Worm (Caenorhabditis elegans): ENCODE data around the gene pipp-4P.

pipp-4P gene

ce11 chrIII:2804461-2804860 lies 14.6 kb upstream of the pipp-4P start (continued):
- no peak for TF ChIP-seq nhr-28 (tag; optimal IDR thresholded peaks at IDR 0.05)
- TF ChIP-seq fkh-4 (tag; optimal IDR thresholded peaks at IDR 0.05; ENCODE audit: borderline replicate concordance): no peak
- no peak for TF ChIP-seq ceh-8 (GFP tag; optimal IDR thresholded peaks at IDR 0.05)
- peak; percentile 36; the same call in 1 of the 2 replicates for TF ChIP-seq grh-1 (GFP tag; IDR thresholded peaks at IDR 0.05)
- peak; percentile 46 for TF ChIP-seq xbp-1 (tag; optimal IDR thresholded peaks at IDR 0.05)
- no peak for TF ChIP-seq aly-2 (tag; optimal IDR thresholded peaks at IDR 0.05)
- no peak for TF ChIP-seq nhr-77 (tag; optimal IDR thresholded peaks at IDR 0.05)
- TF ChIP-seq fkh-8 (tag; optimal IDR thresholded peaks at IDR 0.05): no peak
- TF ChIP-seq egl-13 (tag; optimal IDR thresholded peaks at IDR 0.05): no peak
- TF ChIP-seq zag-1 (tag; optimal IDR thresholded peaks at IDR 0.05): no peak
- peak; percentile 90 for TF ChIP-seq lin-14 (GFP tag; optimal IDR thresholded peaks at IDR 0.05)
- peak; percentile 45 for TF ChIP-seq unc-130 (tag; optimal IDR thresholded peaks at IDR 0.05)
- TF ChIP-seq pax-3 (tag; optimal IDR thresholded peaks at IDR 0.05): no peak
- no peak for TF ChIP-seq sptf-1 (tag; optimal IDR thresholded peaks at IDR 0.05)
- TF ChIP-seq hlh-4 (tag; optimal IDR thresholded peaks at IDR 0.05): no peak
- peak; percentile 48 for TF ChIP-seq tbx-2 (tag; optimal IDR thresholded peaks at IDR 0.05)
- TF ChIP-seq nhr-12 (tag; optimal IDR thresholded peaks at IDR 0.05): no peak
- no peak for TF ChIP-seq ztf-11 (tag; optimal IDR thresholded peaks at IDR 0.05)
- TF ChIP-seq lin-15B (tag; optimal IDR thresholded peaks at IDR 0.05): no peak
- peak; percentile 19 for TF ChIP-seq irx-1 (tag; optimal IDR thresholded peaks at IDR 0.05)

DNA sequence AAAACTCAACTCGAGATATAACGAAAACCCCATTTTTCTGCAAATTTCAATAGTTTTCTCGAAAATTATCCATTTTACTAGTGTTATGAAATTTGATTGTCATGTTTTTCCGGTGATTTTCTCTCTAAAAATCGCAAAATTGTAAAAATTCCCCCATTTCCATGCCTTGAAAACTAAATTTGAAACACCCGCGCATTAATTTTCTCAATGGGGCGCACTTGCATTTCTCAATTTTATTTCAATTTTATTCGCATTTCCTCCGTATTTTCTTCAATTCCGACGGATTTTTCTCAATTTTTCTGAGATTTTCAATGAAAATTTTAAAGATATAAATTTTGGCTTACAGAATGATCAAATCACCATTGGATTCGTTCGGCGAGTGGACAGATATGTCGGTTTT lies 14.0 kb upstream of the pipp-4P start, which contains the start of gene Y71H2AM.3:
Gene Y71H2AM.3, plus strand, starts transcription at position 347 of the 400 bp plus-strand sequence.
- no peak for TF ChIP-seq nhr-11 (tag; optimal IDR thresholded peaks at IDR 0.05)
- peak in 2 of 3 experiments; percentile 25 to 67 for TF ChIP-seq ceh-82 (tag; optimal IDR thresholded peaks at IDR 0.05)
- peak in 1 of 6 experiments; percentile 37 for TF ChIP-seq elt-3 (tag; optimal IDR thresholded peaks at IDR 0.05)
- peak; percentile 35 for TF ChIP-seq tbx-2 (tag; optimal IDR thresholded peaks at IDR 0.05)
- TF ChIP-seq nhr-19 (GFP tag; conservative IDR thresholded peaks at IDR 0.05): peak; percentile 51
- no peak for TF ChIP-seq ceh-8 (GFP tag; optimal IDR thresholded peaks at IDR 0.05)
- TF ChIP-seq pag-3 (tag; optimal IDR thresholded peaks at IDR 0.05; ENCODE audit: borderline replicate concordance, insufficient read depth): no peak
- TF ChIP-seq C04F5.9 (tag; optimal IDR thresholded peaks at IDR 0.05): peak; percentile 40
- TF ChIP-seq lin-13 (GFP tag; optimal IDR thresholded peaks at IDR 0.05): peak; percentile 23
- TF ChIP-seq nhr-20 (tag; optimal IDR thresholded peaks at IDR 0.05): peak; percentile 27
- peak; percentile 37 for TF ChIP-seq F16B12.6 (tag; optimal IDR thresholded peaks at IDR 0.05)
- no peak for TF ChIP-seq ztf-11 (tag; optimal IDR thresholded peaks at IDR 0.05)
- TF ChIP-seq mab-9 (GFP tag; IDR thresholded peaks at IDR 0.05): no peak
- no peak for TF ChIP-seq lin-39 (tag; optimal IDR thresholded peaks at IDR 0.05)
- TF ChIP-seq mdl-1 (tag; optimal IDR thresholded peaks at IDR 0.05): no peak
- no peak for TF ChIP-seq irx-1 (tag; optimal IDR thresholded peaks at IDR 0.05)
- TF ChIP-seq xbp-1 (tag; optimal IDR thresholded peaks at IDR 0.05): peak; percentile 52
- peak; percentile 62 for TF ChIP-seq dsc-1 (tag; optimal IDR thresholded peaks at IDR 0.05)
- peak; percentile 23 for TF ChIP-seq unc-86 (tag; optimal IDR thresholded peaks at IDR 0.05)
- TF ChIP-seq Y116A8C.19 (tag; optimal IDR thresholded peaks at IDR 0.05; ENCODE audit: borderline replicate concordance): no peak
- TF ChIP-seq vab-15 (tag; optimal IDR thresholded peaks at IDR 0.05): peak; percentile 32
- TF ChIP-seq lsy-2 (tag; optimal IDR thresholded peaks at IDR 0.05): peak; percentile 67 to 75
- TF ChIP-seq ama-1 (optimal IDR thresholded peaks at IDR 0.05): peak; percentile 1
- no peak for TF ChIP-seq ceh-88 (GFP tag; IDR thresholded peaks at IDR 0.05)
- peak; percentile 38 for TF ChIP-seq fos-1 (tag; optimal IDR thresholded peaks at IDR 0.05)
- no peak; the same call in 1 of the 2 replicates for TF ChIP-seq isw-1 (GFP tag; IDR thresholded peaks at IDR 0.05)
- TF ChIP-seq ztf-4 (tag; optimal IDR thresholded peaks at IDR 0.05): no peak
- TF ChIP-seq zip-4 (GFP tag; optimal IDR thresholded peaks at IDR 0.05): peak; percentile 10
- TF ChIP-seq nhr-47 (tag; optimal IDR thresholded peaks at IDR 0.05): peak; percentile 75
- peak; percentile 30 for TF ChIP-seq nhr-90 (tag; optimal IDR thresholded peaks at IDR 0.05; ENCODE audit: poor library complexity)
- no peak for TF ChIP-seq egl-13 (tag; optimal IDR thresholded peaks at IDR 0.05)
- TF ChIP-seq lin-15B (tag; optimal IDR thresholded peaks at IDR 0.05): peak; percentile 48
- peak; percentile 6 for TF ChIP-seq C16A3.4 (tag; optimal IDR thresholded peaks at IDR 0.05)
- peak; percentile 43 for TF ChIP-seq snu-23 (GFP tag; optimal IDR thresholded peaks at IDR 0.05)
- TF ChIP-seq efl-1 (optimal IDR thresholded peaks at IDR 0.05): peak; percentile 95 to 96
- TF ChIP-seq efl-1 (GFP tag; optimal IDR thresholded peaks at IDR 0.05 in 1 of 2): peak; percentile 95 to 99
- TF ChIP-seq sup-37 (GFP tag; optimal IDR thresholded peaks at IDR 0.05): no peak
- peak; percentile 40 for TF ChIP-seq fkh-8 (tag; optimal IDR thresholded peaks at IDR 0.05)
- TF ChIP-seq nhr-71 (tag; optimal IDR thresholded peaks at IDR 0.05): peak; percentile 66
- TF ChIP-seq zag-1 (tag; optimal IDR thresholded peaks at IDR 0.05): no peak

All from whole organism, L1 larva.